Worm (Caenorhabditis elegans) whole organism, midembryonic: Measurements from ENCODE around the gene ttc-37.

Experiments used
- T22C8.4 ChIP-seq: fragments of 200-800 bp; sonication (Bioruptor generic); IDR thresholded peaks from 2 replicates; pipeline ENCODE4 v1.3.6; 2022; ENCODE audit warnings: missing genetic modification characterization, missing compliant biosample characterization
- cog-1 ChIP-seq: sonication (generic microtip); optimal IDR thresholded peaks from 2 replicates; lab custom pipeline; 2016; ENCODE audit warnings: missing genetic modification characterization, missing compliant biosample characterization
- flt-1 ChIP-seq: fragments of 200-800 bp; sonication (Bioruptor generic); IDR thresholded peaks from 2 replicates; pipeline ENCODE4 v1.3.6; 2022; ENCODE audit warnings: missing genetic modification characterization, missing compliant biosample characterization
- klf-2 ChIP-seq: fragments of 200-800 bp; sonication (Bioruptor generic); conservative IDR thresholded peaks from 2 replicates; pipeline ENCODE4 v1.3.6; 2022; ENCODE audit warnings: missing genetic modification reagents, missing genetic modification characterization, missing compliant biosample characterization
- med-1 ChIP-seq: sonication (generic microtip); optimal IDR thresholded peaks from 2 replicates; lab custom pipeline; 2017; ENCODE audit warnings: missing genetic modification characterization, mild to moderate bottlenecking, missing compliant biosample characterization, antibody characterized with exemption, missing genetic modification reagents; ENCODE audit not compliant: insufficient read depth
- ref-1 ChIP-seq: fragments of 200-800 bp; sonication (Bioruptor generic); conservative IDR thresholded peaks from 2 replicates; pipeline ENCODE4 v1.3.6; 2022; ENCODE audit warnings: missing genetic modification reagents, missing genetic modification characterization, missing compliant biosample characterization
- tab-1 ChIP-seq: fragments of 200-800 bp; sonication (Bioruptor generic); IDR thresholded peaks from 2 replicates; pipeline ENCODE4 v1.3.6; 2022; ENCODE audit warnings: missing genetic modification characterization, missing compliant biosample characterization
- ztf-23 ChIP-seq: fragments of 200-800 bp; sonication (Bioruptor generic); IDR thresholded peaks from 2 replicates; pipeline ENCODE4 v1.3.6; 2022; ENCODE audit warnings: missing genetic modification reagents, missing genetic modification characterization, missing compliant biosample characterization
- ztf-29 ChIP-seq: fragments of 200-800 bp; sonication (Bioruptor generic); IDR thresholded peaks from 2 replicates; pipeline ENCODE4 v1.3.6; 2022; ENCODE audit warnings: missing genetic modification reagents, missing genetic modification characterization, missing compliant biosample characterization

- TF ChIP-seq med-1 (no peak), T22C8.4 (no peak), tab-1 (GFP tag; lab: Robert Waterston, UW) (no peak), flt-1 (GFP tag; lab: Robert Waterston, UW) (no peak), ztf-23 (GFP tag; lab: Robert Waterston, UW) (no peak), klf-2 (GFP tag; lab: Robert Waterston, UW) (no peak), ztf-29 (GFP tag; lab: Robert Waterston, UW) (no peak), ref-1 (GFP tag; lab: Robert Waterston, UW) (no peak), cog-1 (tag; lab: Kevin White, UChicago) (no peak)
Measured at ce11 chrV:5233777-5234176, 29.5 kb downstream of the ttc-37 start, which contains the start of gene cest-32.
